Fruit fly (Drosophila melanogaster) whole organism, embryonic: ENCODE measurements around the gene gry.
A peak's percentile ranks its signal among the peaks of the same experiment; 100 is the strongest.

Experiments
- Aef1 ChIP-seq: fragments of 200-800 bp; sonication (Bioruptor generic); IDR thresholded peaks from 3 replicates; pipeline ENCODE4 v1.3.6; 2022; ENCODE audit warnings: missing biosample characterization, missing genetic modification characterization
- CG10959 ChIP-seq: fragments of 200-800 bp; sonication (Bioruptor generic); IDR thresholded peaks from 2 replicates; pipeline ENCODE4 v1.3.6; 2022; ENCODE audit warnings: missing biosample characterization, missing genetic modification characterization
- CG10979 ChIP-seq: fragments of 200-800 bp; sonication (Bioruptor generic); optimal IDR thresholded peaks from 2 replicates; lab custom pipeline; 2018; ENCODE audit warnings: missing biosample characterization, mild to moderate bottlenecking, missing genetic modification characterization, moderate library complexity
- CG11398 ChIP-seq: fragments of 200-800 bp; sonication (Bioruptor generic); optimal IDR thresholded peaks from 2 replicates; lab custom pipeline; 2016; ENCODE audit warnings: missing biosample characterization, missing genetic modification characterization
- CG12236 ChIP-seq: fragments of 200-800 bp; sonication (Bioruptor generic); optimal IDR thresholded peaks from 2 replicates; lab custom pipeline; 2016; ENCODE audit warnings: missing biosample characterization, missing genetic modification characterization
- CG12942 ChIP-seq: fragments of 200-800 bp; sonication (Bioruptor generic); optimal IDR thresholded peaks from 3 replicates; lab custom pipeline; 2016; ENCODE audit warnings: missing biosample characterization, missing genetic modification characterization
- CG15011 ChIP-seq: fragments of 200-800 bp; sonication (Bioruptor generic); optimal IDR thresholded peaks from 3 replicates; lab custom pipeline; 2018; ENCODE audit warnings: missing biosample characterization, mild to moderate bottlenecking, missing genetic modification characterization
- CG15479 ChIP-seq: fragments of 200-800 bp; sonication (Bioruptor generic); optimal IDR thresholded peaks from 3 replicates; lab custom pipeline; 2019; ENCODE audit warnings: missing biosample characterization, mild to moderate bottlenecking, missing genetic modification characterization, moderate library complexity
- CG17802 ChIP-seq: fragments of 200-800 bp; sonication (Bioruptor generic); optimal IDR thresholded peaks from 2 replicates; lab custom pipeline; 2018; ENCODE audit warnings: missing biosample characterization, mild to moderate bottlenecking, missing genetic modification characterization, moderate library complexity
- CG1832 ChIP-seq: fragments of 200-800 bp; sonication (Bioruptor generic); optimal IDR thresholded peaks from 2 replicates; lab custom pipeline; 2017; ENCODE audit warnings: missing biosample characterization, mild to moderate bottlenecking, missing genetic modification characterization, inconsistent platforms
- CG18764 ChIP-seq: fragments of 200-800 bp; sonication (Bioruptor generic); optimal IDR thresholded peaks from 3 replicates; lab custom pipeline; 2016; ENCODE audit warnings: missing biosample characterization, missing genetic modification characterization
- CG2116 ChIP-seq: fragments of 200-800 bp; sonication (Bioruptor generic); optimal IDR thresholded peaks from 3 replicates; lab custom pipeline; 2018; ENCODE audit warnings: missing biosample characterization, mild to moderate bottlenecking, missing genetic modification characterization
- CG30431 ChIP-seq: fragments of 200-800 bp; sonication (Bioruptor generic); optimal IDR thresholded peaks from 2 replicates; lab custom pipeline; 2017; ENCODE audit warnings: missing biosample characterization, missing genetic modification characterization
- CG3838 ChIP-seq: fragments of 200-800 bp; sonication (Bioruptor generic); optimal IDR thresholded peaks from 3 replicates; lab custom pipeline; 2016; ENCODE audit warnings: missing biosample characterization, missing genetic modification characterization
- CG4730 ChIP-seq: fragments of 200-800 bp; sonication (Bioruptor generic); IDR thresholded peaks from 2 replicates; pipeline ENCODE4 v1.3.6; 2022; ENCODE audit warnings: missing biosample characterization, missing genetic modification characterization
- CG4820 ChIP-seq: fragments of 200-800 bp; sonication (Bioruptor generic); optimal IDR thresholded peaks from 3 replicates; lab custom pipeline; 2016; ENCODE audit warnings: missing biosample characterization, missing genetic modification characterization
- CG5180 ChIP-seq: fragments of 200-800 bp; sonication (Bioruptor generic); optimal IDR thresholded peaks from 3 replicates; lab custom pipeline; 2017; ENCODE audit warnings: missing biosample characterization, missing genetic modification characterization, mild to moderate bottlenecking, moderate library complexity, missing genetic modification reagents
- CTCF ChIP-seq: fragments of 200-800 bp; sonication (Bioruptor generic); optimal IDR thresholded peaks from 2 replicates; lab custom pipeline; 2017; ENCODE audit warnings: missing biosample characterization, mild to moderate bottlenecking, missing genetic modification characterization, moderate library complexity
- Chrac-16 ChIP-seq: fragments of 200-800 bp; sonication (Bioruptor generic); optimal IDR thresholded peaks from 3 replicates; lab custom pipeline; 2016; ENCODE audit warnings: missing biosample characterization, missing genetic modification characterization
- Dek ChIP-seq: fragments of 200-800 bp; sonication (Bioruptor generic); optimal IDR thresholded peaks from 3 replicates; lab custom pipeline; 2019; ENCODE audit warnings: missing biosample characterization, mild to moderate bottlenecking, missing genetic modification characterization, moderate library complexity
- Doc2 ChIP-seq: fragments of 200-800 bp; sonication (Bioruptor generic); IDR thresholded peaks from 2 replicates; pipeline ENCODE4 v1.3.6; 2022; ENCODE audit warnings: missing biosample characterization, missing genetic modification characterization
- Ets65A ChIP-seq: fragments of 200-800 bp; sonication (Bioruptor generic); peaks from one replicate; lab custom pipeline; 2016; ENCODE audit warnings: missing biosample characterization, missing genetic modification characterization
- Fer1 ChIP-seq: fragments of 200-800 bp; sonication (Bioruptor generic); optimal IDR thresholded peaks from 2 replicates; lab custom pipeline; 2017; ENCODE audit warnings: missing biosample characterization, mild to moderate bottlenecking, missing genetic modification characterization
- HLH54F ChIP-seq: fragments of 200-800 bp; sonication (Bioruptor generic); optimal IDR thresholded peaks from 3 replicates; lab custom pipeline; 2016; ENCODE audit warnings: missing biosample characterization, missing genetic modification characterization
- Hr3 ChIP-seq: fragments of 200-800 bp; sonication (Bioruptor generic); optimal IDR thresholded peaks from 3 replicates; lab custom pipeline; 2016; ENCODE audit warnings: missing biosample characterization, missing genetic modification characterization
- Jarid2 ChIP-seq: fragments of 200-800 bp; sonication (Bioruptor generic); optimal IDR thresholded peaks from 3 replicates; lab custom pipeline; 2017; ENCODE audit warnings: mild to moderate bottlenecking, missing biosample characterization, missing genetic modification reagents, missing genetic modification characterization
- NFAT ChIP-seq: fragments of 200-800 bp; sonication (Bioruptor generic); IDR thresholded peaks from 2 replicates; pipeline ENCODE4 v1.3.6; 2022; ENCODE audit warnings: missing biosample characterization, missing genetic modification characterization
- Oaz ChIP-seq: fragments of 200-800 bp; sonication (Bioruptor generic); IDR thresholded peaks from 2 replicates; pipeline ENCODE4 v1.3.6; 2022; ENCODE audit warnings: missing biosample characterization, missing genetic modification characterization
- Pdp1 ChIP-seq, 2 experiments: fragments of 200-800 bp; sonication (Bioruptor generic); optimal IDR thresholded peaks; 3 replicates each; lab custom pipeline; 2016; ENCODE audit warnings: missing biosample characterization in 2 of 2, missing genetic modification characterization in 2 of 2, mild to moderate bottlenecking in 1 of 2, moderate library complexity in 1 of 2
- Sox102F ChIP-seq: fragments of 200-800 bp; sonication (Bioruptor generic); optimal IDR thresholded peaks from 2 replicates; lab custom pipeline; 2018; ENCODE audit warnings: missing biosample characterization, mild to moderate bottlenecking, missing genetic modification characterization, moderate library complexity
- Sry-β ChIP-seq: fragments of 200-800 bp; sonication (Bioruptor generic); optimal IDR thresholded peaks from 2 replicates; lab custom pipeline; 2018; ENCODE audit warnings: missing biosample characterization, mild to moderate bottlenecking, missing genetic modification characterization, moderate library complexity
- Taf1 ChIP-seq: fragments of 200-800 bp; sonication (Bioruptor generic); IDR thresholded peaks from 2 replicates; pipeline ENCODE4 v1.3.6; 2022; ENCODE audit warnings: missing biosample characterization, missing genetic modification characterization
- YL-1 ChIP-seq: fragments of 200-800 bp; sonication (Bioruptor generic); optimal IDR thresholded peaks from 3 replicates; lab custom pipeline; 2017; ENCODE audit warnings: missing biosample characterization, mild to moderate bottlenecking, missing genetic modification characterization
- exex ChIP-seq: fragments of 200-800 bp; sonication (Bioruptor generic); optimal IDR thresholded peaks from 4 replicates; lab custom pipeline; 2018; ENCODE audit warnings: missing biosample characterization, mild to moderate bottlenecking, missing genetic modification characterization, moderate library complexity
- gem ChIP-seq: fragments of 200-800 bp; sonication (Bioruptor generic); optimal IDR thresholded peaks from 2 replicates; lab custom pipeline; 2019; ENCODE audit warnings: missing biosample characterization, mild to moderate bottlenecking, missing genetic modification characterization, moderate library complexity
- gsb ChIP-seq: fragments of 200-800 bp; sonication (Bioruptor generic); IDR thresholded peaks from 2 replicates; pipeline ENCODE4 v1.3.6; 2022; ENCODE audit warnings: missing biosample characterization, missing genetic modification characterization
- hbn ChIP-seq: fragments of 200-800 bp; sonication (Bioruptor generic); IDR thresholded peaks from 2 replicates; pipeline ENCODE4 v1.3.6; 2022; ENCODE audit warnings: missing biosample characterization, missing genetic modification characterization; ENCODE audit not compliant: partially characterized antibody
- lola ChIP-seq, 3 experiments: fragments of >200 bp in 2 of 3; fragments of 200-800 bp in 1 of 3; sonication (Bioruptor generic) in 1 of 3; optimal IDR thresholded peaks; 2 replicates each; lab custom pipeline; 2017 to 2019; ENCODE audit warnings: missing biosample characterization in 3 of 3, missing genetic modification characterization in 3 of 3, mild to moderate bottlenecking in 1 of 3, moderate library complexity in 1 of 3
- prd ChIP-seq, 3 experiments: fragments of >200 bp in 2 of 3; fragments of 200-800 bp in 1 of 3; sonication (Bioruptor generic) in 1 of 3; optimal IDR thresholded peaks in 2 of 3; IDR thresholded peaks in 1 of 3; 2 replicates in 2 of 3; 3 replicates in 1 of 3; pipeline versions ENCODE4 v1.3.6 to Lab custom; 2017 to 2022; ENCODE audit warnings: missing biosample characterization in 1 of 3, missing genetic modification characterization in 1 of 3
- ranshi ChIP-seq: fragments of 200-800 bp; sonication (Bioruptor generic); IDR thresholded peaks from 2 replicates; pipeline ENCODE4 v1.3.6; 2022; ENCODE audit warnings: missing biosample characterization, missing genetic modification characterization
- row ChIP-seq: fragments of 200-800 bp; sonication (Bioruptor generic); IDR thresholded peaks from 3 replicates; pipeline ENCODE4 v1.3.6; 2022; ENCODE audit warnings: missing biosample characterization, missing genetic modification characterization
- schlank ChIP-seq: fragments of 200-800 bp; sonication (Bioruptor generic); optimal IDR thresholded peaks from 2 replicates; lab custom pipeline; 2018; ENCODE audit warnings: missing biosample characterization, mild to moderate bottlenecking, missing genetic modification characterization
- sens ChIP-seq: fragments of 200-800 bp; sonication (Bioruptor generic); peaks from one replicate; lab custom pipeline; 2016; ENCODE audit warnings: missing biosample characterization, missing genetic modification characterization
- tna ChIP-seq: fragments of 200-800 bp; sonication (Bioruptor generic); IDR thresholded peaks from 2 replicates; pipeline ENCODE4 v1.3.6; 2022; ENCODE audit warnings: missing biosample characterization, missing genetic modification characterization; ENCODE audit not compliant: partially characterized antibody
- tx ChIP-seq: fragments of 200-800 bp; sonication (Bioruptor generic); optimal IDR thresholded peaks from 2 replicates; lab custom pipeline; 2016; ENCODE audit warnings: missing biosample characterization, missing genetic modification characterization
- usp ChIP-seq: fragments of >200 bp; optimal IDR thresholded peaks from 2 replicates; lab custom pipeline; 2017; ENCODE audit warnings: missing biosample characterization, missing genetic modification characterization
- vfl ChIP-seq: fragments of 200-800 bp; sonication (Bioruptor generic); optimal IDR thresholded peaks from 2 replicates; lab custom pipeline; 2016; ENCODE audit warnings: missing biosample characterization, missing genetic modification characterization
- z ChIP-seq: fragments of 200-800 bp; sonication (Bioruptor generic); IDR thresholded peaks from 3 replicates; pipeline ENCODE4 v1.3.6; 2022; ENCODE audit warnings: missing biosample characterization, missing genetic modification characterization

gry gene

dm6 chr3L:3198447-3199402 lies at the start of gene gry, which contains the start of gene CG32276 (continued):
- peak; percentile 44 for TF ChIP-seq ranshi (GFP tag; lab: Robert Waterston, UW)
- TF ChIP-seq gsb (GFP tag; lab: Robert Waterston, UW): no peak
- no peak for TF ChIP-seq CTCF
- TF ChIP-seq CG4820 (GFP tag; lab: Kevin White, UChicago): peak; percentile 77
- TF ChIP-seq Doc2 (GFP tag; lab: Robert Waterston, UW): no peak
- peak; percentile 75 for TF ChIP-seq NFAT (GFP tag; lab: Robert Waterston, UW)
- peak; percentile 71 for TF ChIP-seq CG10979
- no peak for TF ChIP-seq CG15479 (GFP tag; lab: Kevin White, UChicago)
- TF ChIP-seq Jarid2 (GFP tag; lab: Kevin White, UChicago): peak; percentile 50
- TF ChIP-seq Pdp1 (GFP tag; optimal IDR thresholded peaks at IDR 0.05; lab: Kevin White, UChicago): peak in 1 of 2 experiments; percentile 83
- TF ChIP-seq vfl (GFP tag; lab: Kevin White, UChicago): peak; percentile 77
- TF ChIP-seq gem (tag; lab: Kevin White, UChicago): no peak
- no peak for TF ChIP-seq CG5180 (GFP tag; lab: Kevin White, UChicago)
- TF ChIP-seq Chrac-16 (GFP tag; lab: Kevin White, UChicago): peak; percentile 79
- peak in 1 of 3 experiments; percentile 71 for TF ChIP-seq lola (GFP tag; optimal IDR thresholded peaks at IDR 0.05; lab: Kevin White, UChicago)
- TF ChIP-seq Sox102F (GFP tag; lab: Kevin White, UChicago): no peak
- peak; percentile 67 for TF ChIP-seq tx (GFP tag; lab: Kevin White, UChicago)
- TF ChIP-seq Sry-β: peak; percentile 87
- peak; percentile 93 for TF ChIP-seq CG2116 (GFP tag; lab: Kevin White, UChicago)
- peak; percentile 70 for TF ChIP-seq Aef1 (GFP tag; lab: Robert Waterston, UW)
- TF ChIP-seq CG17802 (tag; lab: Kevin White, UChicago): no peak
- TF ChIP-seq z: 0 out of 3 replicates have a peak, but pooled peaks have one; percentile 34
- TF ChIP-seq CG12942 (GFP tag; lab: Kevin White, UChicago): peak; percentile 71
- TF ChIP-seq YL-1: peak; percentile 93
- TF ChIP-seq Oaz (GFP tag; lab: Robert Waterston, UW): peak; percentile 60
- peak; percentile 94 for TF ChIP-seq sens (GFP tag; lab: Kevin White, UChicago)
- peak; percentile 26; the same call in 1 of the 2 replicates for TF ChIP-seq hbn
- TF ChIP-seq CG30431: peak; percentile 9
- TF ChIP-seq CG18764: peak; percentile 74
- no peak for TF ChIP-seq CG15011 (GFP tag; lab: Kevin White, UChicago)
- no peak for TF ChIP-seq CG1832 (GFP tag; lab: Kevin White, UChicago)
- peak; percentile 49; the same call in 1 of the 2 replicates for TF ChIP-seq Taf1
- no peak for TF ChIP-seq CG11398 (GFP tag; lab: Kevin White, UChicago)
- no peak for TF ChIP-seq usp (GFP tag; lab: Kevin White, UChicago)
- peak; percentile 73 for TF ChIP-seq Dek (tag; lab: Kevin White, UChicago)
- TF ChIP-seq CG4730 (GFP tag; lab: Robert Waterston, UW): peak; percentile 47
- peak; percentile 70 for TF ChIP-seq Hr3
- peak; percentile 53 for TF ChIP-seq CG3838
- peak; percentile 85 for TF ChIP-seq HLH54F (GFP tag; lab: Kevin White, UChicago)
- TF ChIP-seq Fer1 (GFP tag; lab: Kevin White, UChicago): peak; percentile 77
- peak; percentile 98 for TF ChIP-seq Ets65A
- TF ChIP-seq row (GFP tag; lab: Robert Waterston, UW): peak; percentile 93
- TF ChIP-seq tna (GFP tag; lab: Robert Waterston, UW): no peak
- no peak for TF ChIP-seq schlank (tag; lab: Kevin White, UChicago)
- no peak for TF ChIP-seq prd (optimal IDR thresholded peaks at IDR 0.05; lab: Kevin White, UChicago)
- peak; percentile 82 for TF ChIP-seq prd (GFP tag; IDR thresholded peaks at IDR 0.05; lab: Robert Waterston, UW)
- TF ChIP-seq exex (tag; lab: Kevin White, UChicago): peak; percentile 42
- peak; percentile 43; the same call in 1 of the 2 replicates for TF ChIP-seq CG10959 (GFP tag; lab: Robert Waterston, UW)
- peak; percentile 41 for TF ChIP-seq CG12236 (GFP tag; lab: Kevin White, UChicago)
